Fruit fly (Drosophila melanogaster) whole organism, embryonic: ENCODE results near the gene ph-p.

Source experiments
- Blimp-1 ChIP-seq: fragments of 200-800 bp; sonication (Bioruptor generic); optimal IDR thresholded peaks from 3 replicates; lab custom pipeline; 2018; ENCODE audit warnings: missing biosample characterization, missing genetic modification characterization, mild to moderate bottlenecking, moderate library complexity, missing genetic modification reagents
- Bteb2 ChIP-seq: fragments of 200-800 bp; sonication (Bioruptor generic); optimal IDR thresholded peaks from 2 replicates; lab custom pipeline; 2016; ENCODE audit warnings: missing biosample characterization, missing genetic modification characterization
- CG10267 ChIP-seq: fragments of 200-800 bp; sonication (Bioruptor generic); optimal IDR thresholded peaks from 2 replicates; lab custom pipeline; 2018; ENCODE audit warnings: missing biosample characterization, mild to moderate bottlenecking, missing genetic modification characterization, moderate library complexity
- CG10979 ChIP-seq: fragments of 200-800 bp; sonication (Bioruptor generic); optimal IDR thresholded peaks from 2 replicates; lab custom pipeline; 2018; ENCODE audit warnings: missing biosample characterization, mild to moderate bottlenecking, missing genetic modification characterization, moderate library complexity
- CG11247 ChIP-seq: fragments of 200-800 bp; sonication (Bioruptor generic); IDR thresholded peaks from 2 replicates; pipeline ENCODE4 v1.3.6; 2022; ENCODE audit warnings: missing biosample characterization, missing genetic modification characterization
- CG12219 ChIP-seq: fragments of 200-800 bp; sonication (Bioruptor generic); optimal IDR thresholded peaks from 3 replicates; lab custom pipeline; 2018; ENCODE audit warnings: missing biosample characterization, mild to moderate bottlenecking, missing genetic modification characterization
- CG12236 ChIP-seq: fragments of 200-800 bp; sonication (Bioruptor generic); optimal IDR thresholded peaks from 2 replicates; lab custom pipeline; 2016; ENCODE audit warnings: missing biosample characterization, missing genetic modification characterization
- CG13424 ChIP-seq: fragments of 200-800 bp; sonication (Bioruptor generic); optimal IDR thresholded peaks from 2 replicates; lab custom pipeline; 2019; ENCODE audit warnings: missing biosample characterization, mild to moderate bottlenecking, missing genetic modification characterization, moderate library complexity
- CG13894 ChIP-seq: fragments of 200-800 bp; sonication (Bioruptor generic); optimal IDR thresholded peaks from 3 replicates; lab custom pipeline; 2018; ENCODE audit warnings: missing biosample characterization, mild to moderate bottlenecking, missing genetic modification characterization, moderate library complexity
- CG15269 ChIP-seq: fragments of 200-800 bp; sonication (Bioruptor generic); optimal IDR thresholded peaks from 2 replicates; lab custom pipeline; 2018; ENCODE audit warnings: missing biosample characterization, mild to moderate bottlenecking, missing genetic modification characterization, moderate library complexity
- CG18262 ChIP-seq: fragments of 200-800 bp; optimal IDR thresholded peaks from 3 replicates; lab custom pipeline; 2019; ENCODE audit warnings: missing biosample characterization, mild to moderate bottlenecking, missing genetic modification characterization, moderate library complexity
- CG2712 ChIP-seq: fragments of 200-800 bp; optimal IDR thresholded peaks from 3 replicates; lab custom pipeline; 2019; ENCODE audit warnings: missing biosample characterization, mild to moderate bottlenecking, missing genetic modification characterization, moderate library complexity
- CG30431 ChIP-seq: fragments of 200-800 bp; sonication (Bioruptor generic); optimal IDR thresholded peaks from 2 replicates; lab custom pipeline; 2017; ENCODE audit warnings: missing biosample characterization, missing genetic modification characterization
- CG3163 ChIP-seq: fragments of 200-800 bp; sonication (Bioruptor generic); optimal IDR thresholded peaks from 3 replicates; lab custom pipeline; 2016; ENCODE audit warnings: missing biosample characterization, missing genetic modification characterization
- CG3407 ChIP-seq: fragments of 200-800 bp; sonication (Bioruptor generic); optimal IDR thresholded peaks from 2 replicates; lab custom pipeline; 2018; ENCODE audit warnings: missing biosample characterization, mild to moderate bottlenecking, missing genetic modification characterization
- CG4424 ChIP-seq: fragments of 200-800 bp; sonication (Bioruptor generic); optimal IDR thresholded peaks from 3 replicates; lab custom pipeline; 2016; ENCODE audit warnings: missing biosample characterization, missing genetic modification characterization
- CG4820 ChIP-seq: fragments of 200-800 bp; sonication (Bioruptor generic); optimal IDR thresholded peaks from 3 replicates; lab custom pipeline; 2016; ENCODE audit warnings: missing biosample characterization, missing genetic modification characterization
- CG5245 ChIP-seq: fragments of 200-800 bp; sonication (Bioruptor generic); optimal IDR thresholded peaks from 3 replicates; lab custom pipeline; 2016; ENCODE audit warnings: missing biosample characterization, missing genetic modification characterization
- CG9215 ChIP-seq: fragments of 200-800 bp; sonication (Bioruptor generic); IDR thresholded peaks from 2 replicates; pipeline ENCODE4 v1.3.6; 2022; ENCODE audit warnings: missing biosample characterization, missing genetic modification characterization
- D ChIP-seq, 2 experiments: fragments of 200-800 bp in 1 of 2; fragments of >200 bp in 1 of 2; sonication (Bioruptor generic) in 1 of 2; optimal IDR thresholded peaks; 2 replicates in 1 of 2; 3 replicates in 1 of 2; lab custom pipeline; 2017; ENCODE audit warnings: mild to moderate bottlenecking in 1 of 2, missing biosample characterization in 1 of 2, missing genetic modification characterization in 1 of 2, missing genetic modification reagents in 1 of 2
- E2f1 ChIP-seq: fragments of 200-800 bp; sonication (Bioruptor generic); IDR thresholded peaks from 2 replicates; pipeline ENCODE4 v1.3.6; 2022; ENCODE audit warnings: missing biosample characterization, missing genetic modification characterization
- E2f2 ChIP-seq: fragments of 200-800 bp; sonication (Bioruptor generic); IDR thresholded peaks from 2 replicates; pipeline ENCODE4 v1.3.6; 2022; ENCODE audit warnings: missing biosample characterization, missing genetic modification characterization
- H2.0 ChIP-seq: fragments of 200-800 bp; sonication (Bioruptor generic); IDR thresholded peaks from 2 replicates; pipeline ENCODE4 v1.3.6; 2022; ENCODE audit warnings: missing biosample characterization, missing genetic modification characterization
- Hand ChIP-seq: fragments of 200-800 bp; sonication (Bioruptor generic); optimal IDR thresholded peaks from 2 replicates; lab custom pipeline; 2017; ENCODE audit warnings: mild to moderate bottlenecking, missing biosample characterization, missing genetic modification reagents, missing genetic modification characterization
- HmgZ ChIP-seq: fragments of 200-800 bp; sonication (Bioruptor generic); optimal IDR thresholded peaks from 2 replicates; lab custom pipeline; 2018; ENCODE audit warnings: missing biosample characterization, mild to moderate bottlenecking, missing genetic modification characterization
- Hmx ChIP-seq: fragments of 200-800 bp; sonication (Bioruptor generic); optimal IDR thresholded peaks from 2 replicates; lab custom pipeline; 2016; ENCODE audit warnings: missing biosample characterization, missing genetic modification characterization
- Lhr ChIP-seq: fragments of 200-800 bp; sonication (Bioruptor generic); optimal IDR thresholded peaks from 3 replicates; lab custom pipeline; 2017; ENCODE audit warnings: mild to moderate bottlenecking, missing biosample characterization, missing genetic modification reagents, missing genetic modification characterization
- Rfx ChIP-seq: fragments of 200-800 bp; sonication (Bioruptor generic); IDR thresholded peaks from 2 replicates; pipeline ENCODE4 v1.3.6; 2022; ENCODE audit warnings: missing biosample characterization, missing genetic modification characterization
- Six4 ChIP-seq: fragments of 200-800 bp; sonication (Bioruptor generic); optimal IDR thresholded peaks from 2 replicates; lab custom pipeline; 2016; ENCODE audit warnings: missing biosample characterization, missing genetic modification characterization
- Sox102F ChIP-seq: fragments of 200-800 bp; sonication (Bioruptor generic); optimal IDR thresholded peaks from 2 replicates; lab custom pipeline; 2018; ENCODE audit warnings: missing biosample characterization, mild to moderate bottlenecking, missing genetic modification characterization, moderate library complexity
- Sry-β ChIP-seq: fragments of 200-800 bp; sonication (Bioruptor generic); optimal IDR thresholded peaks from 2 replicates; lab custom pipeline; 2018; ENCODE audit warnings: missing biosample characterization, mild to moderate bottlenecking, missing genetic modification characterization, moderate library complexity
- ash1 ChIP-seq: fragments of 200-800 bp; sonication (Bioruptor generic); optimal IDR thresholded peaks from 2 replicates; lab custom pipeline; 2018; ENCODE audit warnings: missing biosample characterization, mild to moderate bottlenecking, missing genetic modification characterization
- bab2 ChIP-seq: fragments of 200-800 bp; sonication (Bioruptor generic); optimal IDR thresholded peaks from 2 replicates; lab custom pipeline; 2016; ENCODE audit warnings: missing biosample characterization, missing genetic modification characterization
- cwo ChIP-seq: fragments of 200-800 bp; sonication (Bioruptor generic); optimal IDR thresholded peaks from 3 replicates; lab custom pipeline; 2017; ENCODE audit warnings: missing biosample characterization, missing genetic modification characterization, mild to moderate bottlenecking, moderate library complexity, missing genetic modification reagents
- dati ChIP-seq: fragments of 200-800 bp; sonication (Bioruptor generic); IDR thresholded peaks from 2 replicates; pipeline ENCODE4 v1.3.6; 2022; ENCODE audit warnings: missing biosample characterization, missing genetic modification characterization
- dmrt99B ChIP-seq: fragments of 200-800 bp; sonication (Bioruptor generic); optimal IDR thresholded peaks from 2 replicates; lab custom pipeline; 2018; ENCODE audit warnings: missing biosample characterization, mild to moderate bottlenecking, missing genetic modification characterization, moderate library complexity
- dpn ChIP-seq, 2 experiments: fragments of 200-800 bp; sonication (Bioruptor generic); optimal IDR thresholded peaks; 3 replicates each; lab custom pipeline; 2016; ENCODE audit warnings: missing biosample characterization in 2 of 2, missing genetic modification characterization in 2 of 2
- gem ChIP-seq: fragments of 200-800 bp; sonication (Bioruptor generic); optimal IDR thresholded peaks from 2 replicates; lab custom pipeline; 2019; ENCODE audit warnings: missing biosample characterization, mild to moderate bottlenecking, missing genetic modification characterization, moderate library complexity
- gro ChIP-seq: fragments of 200-800 bp; sonication (Bioruptor generic); optimal IDR thresholded peaks from 2 replicates; lab custom pipeline; 2016; ENCODE audit warnings: missing biosample characterization, missing genetic modification characterization
- h ChIP-seq: fragments of >200 bp; optimal IDR thresholded peaks from 2 replicates; lab custom pipeline; 2017
- hbn ChIP-seq: fragments of 200-800 bp; sonication (Bioruptor generic); IDR thresholded peaks from 2 replicates; pipeline ENCODE4 v1.3.6; 2022; ENCODE audit warnings: missing biosample characterization, missing genetic modification characterization; ENCODE audit not compliant: partially characterized antibody
- mam ChIP-seq: fragments of 200-800 bp; sonication (Bioruptor generic); optimal IDR thresholded peaks from 3 replicates; lab custom pipeline; 2016; ENCODE audit warnings: missing biosample characterization, missing genetic modification characterization
- mld ChIP-seq: fragments of 200-800 bp; sonication (Bioruptor generic); IDR thresholded peaks from 3 replicates; pipeline ENCODE4 v1.3.6; 2022; ENCODE audit warnings: missing biosample characterization, missing genetic modification characterization; ENCODE audit not compliant: partially characterized antibody
- ranshi ChIP-seq: fragments of 200-800 bp; sonication (Bioruptor generic); IDR thresholded peaks from 2 replicates; pipeline ENCODE4 v1.3.6; 2022; ENCODE audit warnings: missing biosample characterization, missing genetic modification characterization
- salm ChIP-seq: fragments of 200-800 bp; sonication (Bioruptor generic); optimal IDR thresholded peaks from 2 replicates; lab custom pipeline; 2018; ENCODE audit warnings: missing biosample characterization, mild to moderate bottlenecking, missing genetic modification characterization
- sc ChIP-seq, 3 experiments: fragments of >200 bp in 2 of 3; fragments of 200-800 bp in 1 of 3; sonication (Bioruptor generic) in 1 of 3; optimal IDR thresholded peaks; 2 replicates in 2 of 3; 3 replicates in 1 of 3; lab custom pipeline; 2017; ENCODE audit warnings: mild to moderate bottlenecking in 1 of 3, missing biosample characterization in 1 of 3, missing genetic modification characterization in 1 of 3, missing genetic modification reagents in 1 of 3
- sima ChIP-seq: fragments of 200-800 bp; sonication (Bioruptor generic); optimal IDR thresholded peaks from 2 replicates; lab custom pipeline; 2016; ENCODE audit warnings: missing biosample characterization, missing genetic modification characterization
- tgo ChIP-seq: fragments of 200-800 bp; sonication (Bioruptor generic); IDR thresholded peaks from 3 replicates; pipeline ENCODE4 v1.3.6; 2022; ENCODE audit warnings: missing biosample characterization, missing genetic modification characterization
- usp ChIP-seq: fragments of >200 bp; optimal IDR thresholded peaks from 2 replicates; lab custom pipeline; 2017; ENCODE audit warnings: missing biosample characterization, missing genetic modification characterization
- wdn ChIP-seq: fragments of 200-800 bp; sonication (Bioruptor generic); IDR thresholded peaks from 2 replicates; pipeline ENCODE4 v1.3.6; 2022; ENCODE audit warnings: missing biosample characterization, missing genetic modification characterization

ph-p gene

dm6 chrX:2087501-2087900 lies 50.7 kb downstream of the ph-p start (continued):
- TF ChIP-seq gem = peak; percentile 74
- peak; percentile 57 for TF ChIP-seq ranshi (GFP tag; lab: Robert Waterston, UW)
- TF ChIP-seq CG15269 (tag; lab: Kevin White, UChicago) = peak; percentile 74
- TF ChIP-seq usp (GFP tag; lab: Kevin White, UChicago) = no peak
- TF ChIP-seq hbn (GFP tag; lab: Robert Waterston, UW) = no peak
- peak; percentile 69 for TF ChIP-seq CG2712 (tag; lab: Kevin White, UChicago)
- no peak for TF ChIP-seq CG13894 (tag; lab: Kevin White, UChicago)
- peak; percentile 46 for TF ChIP-seq salm (tag; lab: Kevin White, UChicago)
- peak; percentile 53 for TF ChIP-seq wdn (GFP tag; lab: Robert Waterston, UW)
- TF ChIP-seq E2f1 (GFP tag; lab: Robert Waterston, UW) = peak; percentile 65
- peak; percentile 43; the same call in 1 of the 2 replicates for TF ChIP-seq E2f2 (GFP tag; lab: Robert Waterston, UW)
- no peak for TF ChIP-seq ash1
- TF ChIP-seq Lhr (GFP tag; lab: Kevin White, UChicago) = peak; percentile 4
- peak; percentile 76 for TF ChIP-seq H2.0 (GFP tag; lab: Robert Waterston, UW)
- peak; percentile 28 for TF ChIP-seq CG12219 (GFP tag; lab: Kevin White, UChicago)
- peak; percentile 5 for TF ChIP-seq CG10267
- TF ChIP-seq CG4424 (GFP tag; lab: Kevin White, UChicago) = peak; percentile 48
- no peak for TF ChIP-seq Hand
- TF ChIP-seq sima = no peak
- no peak for TF ChIP-seq mld (GFP tag; lab: Robert Waterston, UW)
- TF ChIP-seq mam (GFP tag; lab: Kevin White, UChicago) = peak; percentile 41
- TF ChIP-seq Six4 = peak; percentile 28
- TF ChIP-seq CG12236 (GFP tag; lab: Kevin White, UChicago) = no peak
- TF ChIP-seq Hmx (GFP tag; lab: Kevin White, UChicago) = no peak
- peak; percentile 47 for TF ChIP-seq CG10979 (tag; lab: Kevin White, UChicago)
- peak; percentile 48; the same call in 1 of the 2 replicates for TF ChIP-seq Rfx (GFP tag; lab: Robert Waterston, UW)
- peak; percentile 36 for TF ChIP-seq CG30431 (GFP tag; lab: Kevin White, UChicago)
- TF ChIP-seq CG11247 (GFP tag; lab: Robert Waterston, UW) = peak; percentile 59
- peak; percentile 33 for TF ChIP-seq HmgZ (tag; lab: Kevin White, UChicago)
- TF ChIP-seq gro (GFP tag; lab: Kevin White, UChicago) = no peak
- peak; percentile 18 for TF ChIP-seq Bteb2 (GFP tag; lab: Kevin White, UChicago)
- TF ChIP-seq dmrt99B (tag; lab: Kevin White, UChicago) = peak; percentile 76
- TF ChIP-seq CG4820 (GFP tag; lab: Kevin White, UChicago) = peak; percentile 16
- TF ChIP-seq CG13424 (tag; lab: Kevin White, UChicago) = peak; percentile 47
- TF ChIP-seq Sox102F (GFP tag; lab: Kevin White, UChicago) = peak; percentile 71
- peak; percentile 62 for TF ChIP-seq CG3407 (GFP tag; lab: Kevin White, UChicago)
- 0 out of 2 replicates have a peak, but pooled peaks have one; percentile 12 for TF ChIP-seq CG9215 (GFP tag; lab: Robert Waterston, UW)
- TF ChIP-seq tgo (GFP tag; lab: Robert Waterston, UW) = peak; percentile 37; the same call in 1 of the 3 replicates
- TF ChIP-seq dati (GFP tag; lab: Robert Waterston, UW) = peak; percentile 60
- peak; percentile 49 for TF ChIP-seq Blimp-1
- TF ChIP-seq dpn (GFP tag; optimal IDR thresholded peaks at IDR 0.05; lab: Kevin White, UChicago) = peak; percentile 24 to 70
- no peak for TF ChIP-seq CG5245 (GFP tag; lab: Kevin White, UChicago)
- TF ChIP-seq bab2 (GFP tag; lab: Kevin White, UChicago) = peak; percentile 70
- no peak for TF ChIP-seq sc (optimal IDR thresholded peaks at IDR 0.05; lab: Kevin White, UChicago)
- no peak for TF ChIP-seq sc (GFP tag; optimal IDR thresholded peaks at IDR 0.05; lab: Kevin White, UChicago)
- TF ChIP-seq CG18262 (tag; lab: Kevin White, UChicago) = peak; percentile 69
- peak; percentile 6 for TF ChIP-seq CG3163 (GFP tag; lab: Kevin White, UChicago)
- no peak for TF ChIP-seq Sry-β (GFP tag; lab: Kevin White, UChicago)
- TF ChIP-seq D (optimal IDR thresholded peaks at IDR 0.05; lab: Kevin White, UChicago) = no peak
- peak; percentile 44 for TF ChIP-seq D (GFP tag; optimal IDR thresholded peaks at IDR 0.05; lab: Kevin White, UChicago)
- TF ChIP-seq cwo (GFP tag; lab: Kevin White, UChicago) = no peak
- TF ChIP-seq h (lab: Kevin White, UChicago) = no peak
